Worm (Caenorhabditis elegans) whole organism, L4 larva: ENCODE data around the gene rad-54.L2.

Source experiments
- D1046.2 ChIP-seq: fragments of 200-800 bp; sonication (Bioruptor generic); IDR thresholded peaks from 2 replicates; pipeline ENCODE4 v1.3.6; 2022; ENCODE audit warnings: missing genetic modification characterization, missing compliant biosample characterization
- F26F4.8 ChIP-seq: fragments of 200-800 bp; sonication (Bioruptor generic); conservative IDR thresholded peaks from 2 replicates; pipeline ENCODE4 v1.3.6; 2022; ENCODE audit warnings: missing genetic modification characterization, missing compliant biosample characterization
- F37D6.2 ChIP-seq: sonication (generic microtip); optimal IDR thresholded peaks from 2 replicates; lab custom pipeline; 2016; ENCODE audit warnings: mild to moderate bottlenecking, missing genetic modification characterization, missing compliant biosample characterization
- F49E8.2 ChIP-seq: sonication (generic microtip); optimal IDR thresholded peaks from 2 replicates; lab custom pipeline; 2016; ENCODE audit warnings: missing compliant biosample characterization, mild to moderate bottlenecking, missing genetic modification characterization, borderline replicate concordance
- aha-1 ChIP-seq: fragments of 150-350 bp; peaks from one replicate; lab custom pipeline; 2014; ENCODE audit warnings: missing biosample characterization, missing genetic modification characterization
- aly-2 ChIP-seq: sonication (generic microtip); optimal IDR thresholded peaks from 2 replicates; lab custom pipeline; 2018; ENCODE audit warnings: missing biosample characterization, missing genetic modification characterization
- arid-1 ChIP-seq: fragments of 200-800 bp; sonication (Bioruptor generic); conservative IDR thresholded peaks from 2 replicates; pipeline ENCODE4 v1.3.6; 2022; ENCODE audit warnings: missing genetic modification reagents, missing genetic modification characterization, missing compliant biosample characterization
- ceh-20 ChIP-seq: fragments of 200-800 bp; sonication (Bioruptor generic); IDR thresholded peaks from 2 replicates; pipeline ENCODE4 v1.3.6; 2022; ENCODE audit warnings: missing genetic modification reagents, missing genetic modification characterization, missing compliant biosample characterization
- ces-1 ChIP-seq: fragments of 150-350 bp; sonication (generic microtip); optimal IDR thresholded peaks from 4 replicates; lab custom pipeline; 2014; ENCODE audit warnings: missing biosample characterization, missing genetic modification reagents, missing genetic modification characterization
- daf-16 ChIP-seq, 3 experiments: sonication (generic microtip); optimal IDR thresholded peaks; 2 replicates each; lab custom pipeline; 2016 to 2017; ENCODE audit warnings: missing genetic modification characterization in 3 of 3, missing genetic modification reagents in 3 of 3, mild to moderate bottlenecking in 2 of 3, missing compliant biosample characterization in 2 of 3, missing biosample characterization in 1 of 3, moderate library complexity in 1 of 3
- dmd-6 ChIP-seq: fragments of 200-800 bp; sonication (Bioruptor generic); IDR thresholded peaks from 2 replicates; pipeline ENCODE4 v1.3.6; 2022; ENCODE audit warnings: missing genetic modification reagents, missing genetic modification characterization, missing compliant biosample characterization
- dmd-8 ChIP-seq: fragments of 200-800 bp; sonication (Bioruptor generic); IDR thresholded peaks from 2 replicates; pipeline ENCODE4 v1.3.6; 2022; ENCODE audit warnings: missing genetic modification characterization, missing compliant biosample characterization
- dmd-9 ChIP-seq: fragments of 200-800 bp; sonication (Bioruptor generic); IDR thresholded peaks from 2 replicates; pipeline ENCODE4 v1.3.6; 2022; ENCODE audit warnings: missing genetic modification reagents, missing genetic modification characterization, missing compliant biosample characterization
- hif-1 ChIP-seq, 2 experiments: sonication (generic microtip); optimal IDR thresholded peaks; 2 replicates each; lab custom pipeline; 2016 to 2017; ENCODE audit warnings: missing compliant biosample characterization in 2 of 2, missing genetic modification characterization in 2 of 2, missing genetic modification reagents in 2 of 2, missing genotype in 2 of 2, mild to moderate bottlenecking in 1 of 2
- hlh-11 ChIP-seq: fragments of 200-800 bp; sonication (Bioruptor generic); optimal IDR thresholded peaks from 2 replicates; lab custom pipeline; 2018; ENCODE audit warnings: mild to moderate bottlenecking, missing genetic modification characterization, missing compliant biosample characterization
- hmg-1.1 ChIP-seq: fragments of 200-800 bp; sonication (Bioruptor generic); IDR thresholded peaks from 2 replicates; pipeline ENCODE4 v1.3.6; 2022; ENCODE audit warnings: missing genetic modification reagents, missing genetic modification characterization, missing compliant biosample characterization
- jun-1 ChIP-seq: fragments of 150-350 bp; optimal IDR thresholded peaks from 2 replicates; lab custom pipeline; 2014; ENCODE audit warnings: missing biosample characterization, missing genetic modification reagents, missing genetic modification characterization
- lim-7 ChIP-seq: fragments of 200-800 bp; sonication (Bioruptor generic); IDR thresholded peaks from 2 replicates; pipeline ENCODE4 v1.3.6; 2022; ENCODE audit warnings: missing genetic modification characterization, missing compliant biosample characterization
- lin-1 ChIP-seq: fragments of 200-800 bp; sonication (Bioruptor generic); IDR thresholded peaks from 2 replicates; pipeline ENCODE4 v1.3.6; 2022; ENCODE audit warnings: missing genetic modification reagents, missing genetic modification characterization, missing compliant biosample characterization
- lin-29 ChIP-seq: fragments of 200-800 bp; sonication (Bioruptor generic); IDR thresholded peaks from 2 replicates; pipeline ENCODE4 v1.3.6; 2022; ENCODE audit warnings: missing genetic modification reagents, missing genetic modification characterization, missing compliant biosample characterization
- lin-38 ChIP-seq: fragments of 200-800 bp; sonication (Bioruptor generic); IDR thresholded peaks from 2 replicates; pipeline ENCODE4 v1.3.6; 2022; ENCODE audit warnings: missing genetic modification reagents, missing genetic modification characterization, missing compliant biosample characterization
- lir-3 ChIP-seq: sonication (generic microtip); optimal IDR thresholded peaks from 2 replicates; lab custom pipeline; 2016; ENCODE audit warnings: mild to moderate bottlenecking, missing genetic modification characterization, missing compliant biosample characterization
- madf-5 ChIP-seq, 2 experiments: fragments of 200-800 bp; sonication (Bioruptor generic); IDR thresholded peaks; 2 replicates each; pipeline ENCODE4 v1.3.6; 2022; ENCODE audit warnings: missing compliant biosample characterization in 2 of 2, missing genetic modification characterization in 2 of 2
- mdl-1 ChIP-seq, 2 experiments: fragments of 150-350 bp in 1 of 2; sonication (generic microtip) in 1 of 2; optimal IDR thresholded peaks; 2 replicates each; lab custom pipeline; 2014 to 2017; ENCODE audit warnings: missing biosample characterization in 2 of 2, missing genetic modification characterization in 2 of 2
- mes-2 ChIP-seq: sonication (generic microtip); optimal IDR thresholded peaks from 2 replicates; lab custom pipeline; 2016; ENCODE audit warnings: missing genotype, mild to moderate bottlenecking, missing genetic modification characterization, missing compliant biosample characterization; ENCODE audit not compliant: poor library complexity, severe bottlenecking
- nhr-10 ChIP-seq: fragments of 150-350 bp; optimal IDR thresholded peaks from 2 replicates; lab custom pipeline; 2014; ENCODE audit warnings: missing biosample characterization, missing genetic modification characterization
- nhr-102 ChIP-seq: sonication (generic microtip); optimal IDR thresholded peaks from 2 replicates; lab custom pipeline; 2016; ENCODE audit warnings: mild to moderate bottlenecking, missing genetic modification characterization, moderate library complexity, missing compliant biosample characterization
- nhr-25 ChIP-seq: sonication (generic microtip); optimal IDR thresholded peaks from 2 replicates; lab custom pipeline; 2017; ENCODE audit warnings: missing genetic modification characterization, mild to moderate bottlenecking, missing compliant biosample characterization, antibody characterized with exemption, moderate library complexity, borderline replicate concordance; ENCODE audit not compliant: insufficient read depth
- nhr-28 ChIP-seq: fragments of 150-350 bp; optimal IDR thresholded peaks from 2 replicates; lab custom pipeline; 2014; ENCODE audit warnings: missing biosample characterization, missing genetic modification characterization
- nhr-48 ChIP-seq: sonication (generic microtip); optimal IDR thresholded peaks from 2 replicates; lab custom pipeline; 2016; ENCODE audit warnings: mild to moderate bottlenecking, missing genetic modification characterization, missing compliant biosample characterization
- nhr-6 ChIP-seq: fragments of 150-350 bp; optimal IDR thresholded peaks from 2 replicates; lab custom pipeline; 2014; ENCODE audit warnings: missing biosample characterization, missing genetic modification characterization
- nhr-77 ChIP-seq: fragments of 150-350 bp; optimal IDR thresholded peaks from 2 replicates; lab custom pipeline; 2014; ENCODE audit warnings: missing biosample characterization, missing genetic modification characterization
- rbr-2 ChIP-seq: sonication (generic microtip); optimal IDR thresholded peaks from 2 replicates; lab custom pipeline; 2016; ENCODE audit warnings: missing genotype, missing genetic modification characterization, missing compliant biosample characterization
- set-16 ChIP-seq: fragments of 200-800 bp; sonication (Bioruptor generic); IDR thresholded peaks from 2 replicates; pipeline ENCODE4 v1.3.6; 2022; ENCODE audit warnings: missing genetic modification reagents, missing genetic modification characterization, missing compliant biosample characterization
- tag-97 ChIP-seq: fragments of 200-800 bp; sonication (Bioruptor generic); IDR thresholded peaks from 2 replicates; pipeline ENCODE4 v1.3.6; 2022; ENCODE audit warnings: missing genetic modification characterization, missing compliant biosample characterization
- unc-130 ChIP-seq: sonication (generic microtip); optimal IDR thresholded peaks from 2 replicates; lab custom pipeline; 2016; ENCODE audit warnings: missing genetic modification reagents, missing genetic modification characterization, missing compliant biosample characterization
- unc-62 ChIP-seq, 3 experiments: fragments of 150-350 bp in 1 of 3; sonication (generic microtip); optimal IDR thresholded peaks in 2 of 3; peaks in 1 of 3; 1 replicate in 1 of 3; 2 replicates in 2 of 3; lab custom pipeline; 2014 to 2017; ENCODE audit warnings: missing biosample characterization in 3 of 3, missing genetic modification characterization in 3 of 3, missing genetic modification reagents in 3 of 3, missing genotype in 1 of 3
- zfp-2 ChIP-seq: sonication (generic microtip); optimal IDR thresholded peaks from 2 replicates; lab custom pipeline; 2016; ENCODE audit warnings: mild to moderate bottlenecking, missing genetic modification characterization, missing compliant biosample characterization
- zip-11 ChIP-seq: fragments of 200-800 bp; sonication (Bioruptor generic); IDR thresholded peaks from 2 replicates; pipeline ENCODE4 v1.3.6; 2022; ENCODE audit warnings: missing genetic modification characterization, missing compliant biosample characterization
- zip-2 ChIP-seq: fragments of 150-350 bp; optimal IDR thresholded peaks from 2 replicates; lab custom pipeline; 2014; ENCODE audit warnings: missing biosample characterization, missing genetic modification characterization

rad-54.L2 gene

DNA sequence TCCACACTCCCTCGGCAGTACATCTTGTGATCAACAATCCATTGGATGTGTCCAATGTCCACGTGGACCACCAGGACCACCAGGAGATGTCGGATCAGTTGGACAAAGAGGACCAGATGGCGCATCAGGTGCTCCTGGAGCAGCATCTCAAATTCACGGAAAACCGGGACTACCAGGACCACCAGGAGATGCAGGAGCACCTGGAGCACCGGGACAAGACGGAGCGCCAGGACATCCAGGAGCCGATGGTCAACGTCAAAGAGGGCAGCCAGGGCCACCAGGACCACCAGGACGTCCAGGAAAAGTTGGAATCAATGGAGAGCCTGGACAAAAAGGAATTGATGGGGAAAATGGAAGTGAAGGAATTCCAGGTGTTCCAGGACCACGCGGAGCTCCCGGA lies 44.9 kb upstream of the rad-54.L2 start:
- TF ChIP-seq set-16, result peak; percentile 85
- TF ChIP-seq hmg-1.1 (GFP tag; lab: Robert Waterston, UW), result no peak

DNA sequence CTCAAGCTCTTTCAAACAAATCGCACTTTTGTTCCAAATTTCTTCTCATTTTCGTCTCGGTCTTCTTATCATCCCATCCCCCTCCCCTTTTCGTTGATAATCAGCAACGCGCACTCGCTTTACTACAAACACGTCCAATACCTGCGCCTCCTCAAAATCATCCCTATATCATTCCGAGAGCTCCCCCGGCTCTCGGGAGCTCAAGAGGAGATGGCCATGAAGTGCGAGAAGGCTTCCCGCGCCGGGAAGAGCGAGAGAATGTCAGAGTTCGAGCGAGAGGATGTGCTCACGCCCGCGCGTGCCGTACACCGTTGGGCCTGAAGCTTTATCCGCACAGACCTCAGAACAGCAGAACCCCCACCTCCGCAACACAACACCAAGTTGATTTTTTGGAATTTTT lies 43.1 kb upstream of the rad-54.L2 start:
- TF ChIP-seq rbr-2 (tag; lab: Kevin White, UChicago) (no peak), hlh-11 (peak; percentile 1), lir-3 (tag; lab: Kevin White, UChicago) (no peak), lin-38 (GFP tag; lab: Robert Waterston, UW) (no peak), hmg-1.1 (GFP tag; lab: Robert Waterston, UW) (no peak), lin-29 (GFP tag; lab: Robert Waterston, UW) (0 out of 2 replicates have a peak, but pooled peaks have one; percentile 26), unc-130 (GFP tag; lab: Kevin White, UChicago) (no peak), madf-5 (GFP tag; IDR thresholded peaks at IDR 0.05; lab: Robert Waterston, UW) (no peak), nhr-25 (tag; lab: Kevin White, UChicago) (no peak), nhr-28 (tag; lab: Kevin White, UChicago) (peak; percentile 13), nhr-10 (tag; lab: Kevin White, UChicago) (no peak), dmd-8 (GFP tag; lab: Robert Waterston, UW) (0 out of 2 replicates have a peak, but pooled peaks have one; percentile 57), jun-1 (tag; lab: Kevin White, UChicago) (no peak), lin-1 (GFP tag; lab: Robert Waterston, UW) (no peak), nhr-48 (no peak), tag-97 (GFP tag; lab: Robert Waterston, UW) (no peak), set-16 (peak; percentile 92)

DNA sequence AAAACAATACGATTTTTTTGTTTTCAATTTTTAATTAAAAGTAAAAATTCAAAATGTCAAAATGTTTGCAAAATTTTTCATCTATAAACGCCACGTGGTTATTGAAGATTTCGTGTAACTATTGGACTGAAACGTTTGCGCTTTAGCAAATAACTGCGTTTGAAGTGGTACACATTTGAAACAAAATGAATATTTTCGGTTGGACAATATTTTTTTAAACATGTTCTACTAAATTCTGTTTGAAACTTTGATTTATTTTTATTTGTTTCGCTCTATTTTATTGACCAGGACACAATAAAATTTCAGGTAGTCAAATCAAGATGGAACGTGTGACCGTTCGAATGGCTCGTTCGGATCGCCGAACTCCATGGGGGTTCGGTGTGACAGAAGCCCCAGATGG lies 41.7 kb upstream of the rad-54.L2 start, which contains the start of gene alp-1:
Gene alp-1, plus strand, starts transcription at position 301 of the 400 bp plus-strand sequence.
- no peak for TF ChIP-seq mes-2 (tag; lab: Kevin White, UChicago)
- no peak for TF ChIP-seq nhr-6 (tag; lab: Kevin White, UChicago)
- no peak for TF ChIP-seq aha-1
- no peak for TF ChIP-seq nhr-77
- no peak for TF ChIP-seq F26F4.8 (GFP tag; lab: Robert Waterston, UW)
- TF ChIP-seq ces-1 (GFP tag; lab: Kevin White, UChicago), result no peak

DNA sequence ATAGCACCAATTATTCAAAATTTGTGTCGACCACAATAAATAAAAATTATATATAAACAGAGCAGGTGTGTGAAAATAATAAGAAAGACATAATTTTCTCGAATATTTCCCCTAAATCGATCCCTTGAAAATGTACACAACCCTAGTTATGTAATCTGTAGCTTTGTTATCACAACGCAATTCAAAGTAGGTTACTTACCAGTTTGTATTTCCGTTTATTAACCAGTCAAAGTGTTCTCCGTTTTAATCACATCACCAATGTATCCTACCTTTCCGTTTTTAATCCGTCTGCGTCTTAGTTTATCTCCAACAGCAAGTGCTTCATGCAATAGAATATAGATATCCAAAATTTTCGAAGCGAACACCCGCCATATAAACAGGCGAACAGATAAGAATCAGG lies 40.6 kb upstream of the rad-54.L2 start:
- TF ChIP-seq jun-1 (tag; lab: Kevin White, UChicago) (no peak), F49E8.2 (tag; lab: Kevin White, UChicago) (no peak), mdl-1 (tag; optimal IDR thresholded peaks at IDR 0.05; lab: Kevin White, UChicago) (no peak), aha-1 (peak; percentile 67), dmd-8 (GFP tag; lab: Robert Waterston, UW) (no peak), nhr-77 (no peak), dmd-9 (GFP tag; lab: Robert Waterston, UW) (no peak), lir-3 (tag; lab: Kevin White, UChicago) (no peak)

DNA sequence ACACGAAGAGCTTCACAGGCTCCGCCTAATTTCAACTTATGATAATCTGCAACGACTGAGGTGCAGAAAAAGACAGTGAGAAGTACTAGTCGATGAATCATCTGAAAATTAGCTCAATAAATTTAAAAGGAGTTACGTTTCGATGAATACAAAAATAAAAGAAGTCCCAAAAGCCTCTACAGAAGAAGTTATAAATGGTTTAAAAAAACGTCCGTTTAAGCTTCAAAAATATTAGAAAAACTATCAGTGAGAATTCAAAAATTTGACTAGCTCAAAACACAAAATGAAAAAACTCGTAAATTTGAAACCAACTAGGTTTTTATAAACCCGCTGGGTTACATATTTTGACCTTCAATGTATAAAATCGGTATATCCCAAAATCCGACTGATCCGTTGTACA lies 37.9 kb upstream of the rad-54.L2 start, which contains the start of gene T11B7.5:
Gene T11B7.5, minus strand, starts transcription at position 101 of the 400 bp plus-strand sequence.
- TF ChIP-seq zfp-2 (tag; lab: Kevin White, UChicago), result no peak
- TF ChIP-seq aha-1, result peak; percentile 17

DNA sequence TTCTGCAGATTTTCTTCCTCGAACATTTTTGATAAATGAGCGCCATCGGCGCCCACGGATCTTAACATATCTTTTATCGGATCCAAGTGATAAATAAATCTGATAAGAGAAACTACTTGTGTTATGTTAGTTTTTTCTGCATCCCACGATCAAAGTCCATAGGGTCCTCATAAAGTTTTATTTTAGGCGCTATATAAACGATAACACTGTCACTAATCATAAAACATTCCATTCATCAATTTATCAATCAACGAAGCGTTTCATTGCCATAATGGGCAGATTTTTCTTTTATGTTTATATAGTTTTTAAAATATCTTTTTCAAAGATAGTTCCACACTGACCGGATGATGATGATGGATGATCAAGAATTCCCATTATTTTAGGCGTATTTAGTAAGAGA lies 29.2 kb upstream of the rad-54.L2 start:
- TF ChIP-seq dmd-6 (GFP tag; lab: Robert Waterston, UW) (no peak), aly-2 (tag; lab: Kevin White, UChicago) (no peak), hif-1 (tag; optimal IDR thresholded peaks at IDR 0.05; lab: Kevin White, UChicago) (no peak), arid-1 (GFP tag; lab: Robert Waterston, UW) (no peak), F49E8.2 (tag; lab: Kevin White, UChicago) (no peak), zip-11 (GFP tag; lab: Robert Waterston, UW) (no peak), F37D6.2 (tag; lab: Kevin White, UChicago) (no peak), D1046.2 (GFP tag; lab: Robert Waterston, UW) (no peak), nhr-28 (tag; lab: Kevin White, UChicago) (peak; percentile 41), lim-7 (GFP tag; lab: Robert Waterston, UW) (no peak), nhr-102 (tag; lab: Kevin White, UChicago) (no peak), zip-2 (tag; lab: Kevin White, UChicago) (no peak), unc-62 (GFP tag; optimal IDR thresholded peaks at IDR 0.05 in 1 of 2; lab: Kevin White, UChicago) (peak in 1 of 2 experiments; percentile 98), unc-62 (tag; optimal IDR thresholded peaks at IDR 0.05; lab: Kevin White, UChicago) (no peak), daf-16 (GFP tag; optimal IDR thresholded peaks at IDR 0.05; lab: Kevin White, UChicago) (peak in 1 of 2 experiments; percentile 13), daf-16 (tag; optimal IDR thresholded peaks at IDR 0.05; lab: Kevin White, UChicago) (no peak), ceh-20 (GFP tag; lab: Robert Waterston, UW) (no peak)
